Worm (Caenorhabditis elegans) whole organism, L1 larva: ENCODE results near the gene vps-29.

Experiments
- C04F5.9 ChIP-seq: sonication (generic microtip); optimal IDR thresholded peaks from 2 replicates; lab custom pipeline; 2016; ENCODE audit warnings: missing genetic modification characterization, missing compliant biosample characterization
- C34B4.2 ChIP-seq: sonication (generic microtip); optimal IDR thresholded peaks from 2 replicates; lab custom pipeline; 2017; ENCODE audit warnings: mild to moderate bottlenecking, missing genetic modification characterization, missing compliant biosample characterization
- F16B12.6 ChIP-seq: fragments of 150-350 bp; optimal IDR thresholded peaks from 2 replicates; lab custom pipeline; 2014; ENCODE audit warnings: missing biosample characterization, missing genetic modification characterization
- aha-1 ChIP-seq: fragments of 150-350 bp; optimal IDR thresholded peaks from 2 replicates; lab custom pipeline; 2014; ENCODE audit warnings: missing biosample characterization, missing genetic modification characterization
- alr-1 ChIP-seq: fragments of 200-800 bp; sonication (Bioruptor generic); optimal IDR thresholded peaks from 2 replicates; lab custom pipeline; 2018; ENCODE audit warnings: borderline replicate concordance, mild to moderate bottlenecking, missing genetic modification characterization, missing compliant biosample characterization
- aly-2 ChIP-seq: fragments of 150-350 bp; optimal IDR thresholded peaks from 2 replicates; lab custom pipeline; 2014; ENCODE audit warnings: missing biosample characterization, missing genetic modification characterization
- blmp-1 ChIP-seq: fragments of 150-350 bp; optimal IDR thresholded peaks from 2 replicates; lab custom pipeline; 2014; ENCODE audit warnings: missing biosample characterization, missing genetic modification characterization
- ceh-63 ChIP-seq: fragments of 200-800 bp; sonication (Bioruptor generic); optimal IDR thresholded peaks from 2 replicates; lab custom pipeline; 2018; ENCODE audit warnings: mild to moderate bottlenecking, missing genetic modification characterization, missing compliant biosample characterization
- ceh-90 ChIP-seq: sonication (generic microtip); optimal IDR thresholded peaks from 2 replicates; lab custom pipeline; 2016; ENCODE audit warnings: missing genetic modification characterization, missing compliant biosample characterization
- dpl-1 ChIP-seq, 3 experiments: fragments of 150-350 bp in 2 of 3; sonication (generic microtip) in 1 of 3; optimal IDR thresholded peaks; 2 replicates each; lab custom pipeline; 2014 to 2017; ENCODE audit warnings: missing biosample characterization in 3 of 3, missing genetic modification characterization in 3 of 3, missing genetic modification reagents in 3 of 3
- dsc-1 ChIP-seq: sonication (generic microtip); optimal IDR thresholded peaks from 2 replicates; lab custom pipeline; 2016; ENCODE audit warnings: mild to moderate bottlenecking, missing genetic modification characterization, missing compliant biosample characterization
- efl-1 ChIP-seq, 4 experiments: fragments of 150-350 bp; optimal IDR thresholded peaks in 3 of 4; peaks in 1 of 4; 1 replicate in 1 of 4; 2 replicates in 3 of 4; lab custom pipeline; 2014; ENCODE audit warnings: missing biosample characterization in 2 of 4, missing genetic modification characterization in 2 of 4, missing genetic modification reagents in 2 of 4
- egl-27 ChIP-seq, 2 experiments: fragments of 150-350 bp in 1 of 2; sonication (generic microtip); optimal IDR thresholded peaks; 3 replicates each; lab custom pipeline; 2017 to 2018; ENCODE audit warnings: missing biosample characterization in 2 of 2, missing genetic modification characterization in 2 of 2, missing genetic modification reagents in 2 of 2
- ets-5 ChIP-seq: fragments of 200-800 bp; sonication (Bioruptor generic); IDR thresholded peaks from 2 replicates; pipeline ENCODE4 v1.3.6; 2022; ENCODE audit warnings: missing genetic modification characterization, missing compliant biosample characterization
- fkh-10 ChIP-seq: sonication (generic microtip); optimal IDR thresholded peaks from 2 replicates; lab custom pipeline; 2017; ENCODE audit warnings: missing biosample characterization, missing genetic modification reagents, missing genetic modification characterization
- fkh-8 ChIP-seq: sonication (generic microtip); optimal IDR thresholded peaks from 2 replicates; lab custom pipeline; 2016; ENCODE audit warnings: mild to moderate bottlenecking, missing genetic modification characterization, missing compliant biosample characterization
- grh-1 ChIP-seq: fragments of 200-800 bp; sonication (Bioruptor generic); IDR thresholded peaks from 2 replicates; pipeline ENCODE4 v1.3.6; 2022; ENCODE audit warnings: missing genetic modification reagents, missing genetic modification characterization, missing compliant biosample characterization
- hlh-17 ChIP-seq: fragments of 200-800 bp; sonication (Bioruptor generic); optimal IDR thresholded peaks from 2 replicates; lab custom pipeline; 2018; ENCODE audit warnings: missing genetic modification characterization, mild to moderate bottlenecking, missing compliant biosample characterization, moderate library complexity, borderline replicate concordance
- lin-14 ChIP-seq: fragments of 200-800 bp; sonication (Bioruptor generic); optimal IDR thresholded peaks from 2 replicates; lab custom pipeline; 2018; ENCODE audit warnings: mild to moderate bottlenecking, missing genetic modification characterization, moderate library complexity, missing compliant biosample characterization
- lin-35 ChIP-seq, 2 experiments: fragments of 150-350 bp; optimal IDR thresholded peaks; 2 replicates each; lab custom pipeline; 2014; ENCODE audit warnings: missing biosample characterization in 2 of 2, missing genetic modification characterization in 2 of 2, missing genetic modification reagents in 2 of 2
- lir-3 ChIP-seq: sonication (generic microtip); optimal IDR thresholded peaks from 2 replicates; lab custom pipeline; 2016; ENCODE audit warnings: mild to moderate bottlenecking, missing genetic modification characterization, moderate library complexity, missing compliant biosample characterization; ENCODE audit not compliant: poor library complexity
- lsy-2 ChIP-seq, 2 experiments: fragments of 150-350 bp; optimal IDR thresholded peaks; 2 replicates each; lab custom pipeline; 2014; ENCODE audit warnings: missing biosample characterization in 2 of 2, missing genetic modification characterization in 2 of 2
- mdl-1 ChIP-seq, 2 experiments: fragments of 150-350 bp; optimal IDR thresholded peaks; 2 replicates each; lab custom pipeline; 2014 to 2017; ENCODE audit warnings: missing biosample characterization in 2 of 2, missing genetic modification characterization in 2 of 2, inconsistent platforms in 1 of 2
- nhr-28 ChIP-seq: fragments of 150-350 bp; optimal IDR thresholded peaks from 2 replicates; lab custom pipeline; 2014; ENCODE audit warnings: missing biosample characterization, missing genetic modification characterization
- nhr-47 ChIP-seq: sonication (generic microtip); optimal IDR thresholded peaks from 2 replicates; lab custom pipeline; 2016; ENCODE audit warnings: mild to moderate bottlenecking, missing genetic modification characterization, moderate library complexity, missing compliant biosample characterization
- nhr-71 ChIP-seq: sonication (generic microtip); optimal IDR thresholded peaks from 2 replicates; lab custom pipeline; 2016; ENCODE audit warnings: mild to moderate bottlenecking, missing genetic modification characterization, moderate library complexity, missing compliant biosample characterization
- nhr-76 ChIP-seq: sonication (generic microtip); optimal IDR thresholded peaks from 2 replicates; lab custom pipeline; 2017; ENCODE audit warnings: missing biosample characterization, missing genetic modification characterization
- nhr-85 ChIP-seq: sonication (generic microtip); peaks from one replicate; lab custom pipeline; 2016; ENCODE audit warnings: missing genetic modification characterization, inconsistent platforms, missing compliant biosample characterization
- pax-3 ChIP-seq: fragments of 200-800 bp; sonication (Bioruptor generic); optimal IDR thresholded peaks from 2 replicates; lab custom pipeline; 2018; ENCODE audit warnings: mild to moderate bottlenecking, missing genetic modification characterization, moderate library complexity, missing compliant biosample characterization
- snpc-4 ChIP-seq: fragments of 150-350 bp; optimal IDR thresholded peaks from 2 replicates; lab custom pipeline; 2014; ENCODE audit warnings: missing biosample characterization, missing genetic modification characterization
- snu-23 ChIP-seq: sonication (generic microtip); optimal IDR thresholded peaks from 2 replicates; lab custom pipeline; 2016; ENCODE audit warnings: missing genetic modification characterization, missing compliant biosample characterization
- sox-4 ChIP-seq: sonication (generic microtip); optimal IDR thresholded peaks from 2 replicates; lab custom pipeline; 2016; ENCODE audit warnings: missing genetic modification characterization, missing compliant biosample characterization
- swsn-7 ChIP-seq: sonication (generic microtip); optimal IDR thresholded peaks from 2 replicates; lab custom pipeline; 2016; ENCODE audit warnings: missing genetic modification characterization, missing compliant biosample characterization
- tbx-2 ChIP-seq: sonication (generic microtip); optimal IDR thresholded peaks from 2 replicates; lab custom pipeline; 2016; ENCODE audit warnings: missing genetic modification characterization, missing compliant biosample characterization
- unc-30 ChIP-seq: sonication (generic microtip); optimal IDR thresholded peaks from 2 replicates; lab custom pipeline; 2017; ENCODE audit warnings: missing biosample characterization, missing genetic modification characterization
- unc-62 ChIP-seq: fragments of 150-350 bp; optimal IDR thresholded peaks from 2 replicates; lab custom pipeline; 2014; ENCODE audit warnings: missing biosample characterization, missing genetic modification reagents, missing genetic modification characterization
- unc-86 ChIP-seq: sonication (generic microtip); optimal IDR thresholded peaks from 2 replicates; lab custom pipeline; 2016; ENCODE audit warnings: missing genetic modification characterization, missing compliant biosample characterization

Gene vps-29

DNA sequence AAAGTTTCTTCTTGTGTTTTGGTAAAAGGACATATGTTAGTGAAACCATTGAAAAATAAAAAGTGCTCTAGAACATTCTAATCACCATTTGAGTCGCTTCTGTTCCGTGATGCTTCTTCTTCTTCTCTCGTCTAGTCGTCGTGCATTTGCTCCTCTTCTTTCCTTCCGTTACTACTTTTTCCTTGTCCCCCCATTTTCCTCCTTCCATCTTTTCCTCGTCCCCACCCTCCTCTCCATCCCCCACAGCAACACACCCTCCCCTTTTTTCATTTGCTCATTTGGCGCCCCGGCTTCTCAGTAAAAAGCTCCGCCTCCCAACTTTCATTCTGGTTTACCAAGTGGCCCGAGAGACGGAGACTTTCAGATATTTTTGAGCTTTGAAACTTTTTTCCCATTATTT, 38.9 kb upstream of the vps-29 start (continued):
- TF ChIP-seq mdl-1 (tag; optimal IDR thresholded peaks at IDR 0.05; lab: Kevin White, UChicago) (no peak), snpc-4 (tag; lab: Kevin White, UChicago) (no peak), lsy-2 (tag; optimal IDR thresholded peaks at IDR 0.05; lab: Kevin White, UChicago) (peak in 1 of 2 experiments; percentile 26), F16B12.6 (tag; lab: Kevin White, UChicago) (no peak), unc-86 (no peak), C04F5.9 (tag; lab: Kevin White, UChicago) (no peak), C34B4.2 (tag; lab: Kevin White, UChicago) (no peak), aha-1 (tag; lab: Kevin White, UChicago) (no peak), nhr-28 (tag; lab: Kevin White, UChicago) (no peak), nhr-47 (no peak), tbx-2 (no peak), egl-27 (tag; optimal IDR thresholded peaks at IDR 0.05; lab: Kevin White, UChicago) (no peak), ceh-90 (tag; lab: Kevin White, UChicago) (no peak), alr-1 (tag; lab: Kevin White, UChicago) (no peak), blmp-1 (no peak), lin-14 (peak; percentile 88), unc-62 (GFP tag; lab: Kevin White, UChicago) (no peak), sox-4 (tag; lab: Kevin White, UChicago) (no peak), fkh-10 (GFP tag; lab: Kevin White, UChicago) (peak; percentile 35), ceh-63 (GFP tag; lab: Kevin White, UChicago) (no peak), nhr-85 (tag; lab: Kevin White, UChicago) (no peak), swsn-7 (tag; lab: Kevin White, UChicago) (no peak), nhr-71 (tag; lab: Kevin White, UChicago) (peak; percentile 31), ets-5 (GFP tag; lab: Robert Waterston, UW) (no peak), unc-30 (tag; lab: Kevin White, UChicago) (no peak), dsc-1 (tag; lab: Kevin White, UChicago) (no peak), grh-1 (no peak), dpl-1 (GFP tag; optimal IDR thresholded peaks at IDR 0.05; lab: Kevin White, UChicago) (no peak), pax-3 (tag; lab: Kevin White, UChicago) (no peak), hlh-17 (GFP tag; lab: Kevin White, UChicago) (no peak)
- TF ChIP-seq, all 84 proteins: peak for 14

DNA sequence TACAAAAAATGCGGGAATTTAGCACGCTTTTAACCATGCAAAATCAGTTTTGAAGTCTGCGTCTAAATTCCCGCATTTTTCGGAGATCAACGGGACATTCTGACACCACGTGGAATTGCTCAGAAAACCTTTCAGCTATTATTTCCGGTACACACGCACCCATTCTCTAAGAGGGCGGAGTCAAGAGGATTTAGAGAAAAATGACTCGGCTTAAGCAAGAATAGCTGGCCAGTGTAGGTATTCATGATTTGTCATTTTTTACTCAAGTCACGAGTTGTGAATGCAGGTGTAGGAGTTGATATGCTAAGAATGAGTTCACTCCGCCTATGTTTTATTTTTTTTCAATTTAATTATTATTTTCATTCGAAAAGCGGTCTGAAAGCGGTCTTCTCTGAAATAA, 37.9 kb upstream of the vps-29 start:
- TF ChIP-seq sox-4 (tag; lab: Kevin White, UChicago) (peak; percentile 77), lsy-2 (tag; optimal IDR thresholded peaks at IDR 0.05; lab: Kevin White, UChicago) (peak; percentile 14 to 44), swsn-7 (tag; lab: Kevin White, UChicago) (peak; percentile 32), dpl-1 (GFP tag; optimal IDR thresholded peaks at IDR 0.05; lab: Kevin White, UChicago) (no peak), aly-2 (tag; lab: Kevin White, UChicago) (no peak), fkh-8 (tag; lab: Kevin White, UChicago) (peak; percentile 93), nhr-76 (no peak), snpc-4 (tag; lab: Kevin White, UChicago) (no peak), lin-35 (GFP tag; optimal IDR thresholded peaks at IDR 0.05; lab: Kevin White, UChicago) (peak in 1 of 2 experiments; percentile 1), lin-14 (peak; percentile 51), nhr-71 (tag; lab: Kevin White, UChicago) (peak; percentile 67), snu-23 (peak; percentile 8), efl-1 (optimal IDR thresholded peaks at IDR 0.05; lab: Kevin White, UChicago) (no peak), efl-1 (GFP tag; optimal IDR thresholded peaks at IDR 0.05 in 1 of 2; lab: Kevin White, UChicago) (peak in 1 of 2 experiments; percentile 80), dsc-1 (tag; lab: Kevin White, UChicago) (peak; percentile 60), nhr-47 (peak; percentile 61), pax-3 (tag; lab: Kevin White, UChicago) (peak; percentile 40)

ce11 chrIII:10149910-10150309, 37.1 kb upstream of the vps-29 start:
- TF ChIP-seq efl-1 (optimal IDR thresholded peaks at IDR 0.05; lab: Kevin White, UChicago) = no peak
- TF ChIP-seq efl-1 (GFP tag; optimal IDR thresholded peaks at IDR 0.05 in 1 of 2; lab: Kevin White, UChicago) = peak in 1 of 2 experiments; percentile 53
- TF ChIP-seq lir-3 (tag; lab: Kevin White, UChicago) = no peak
- peak; percentile 15 for TF ChIP-seq nhr-71 (tag; lab: Kevin White, UChicago)
